Worm (Caenorhabditis elegans) whole organism, young adult: ENCODE data around the gene C05D2.8.

Experiments used
- B0261.1 ChIP-seq: sonication (generic microtip); optimal IDR thresholded peaks from 2 replicates; lab custom pipeline; 2016; ENCODE audit warnings: mild to moderate bottlenecking, missing genetic modification characterization, moderate library complexity, missing compliant biosample characterization
- C17E4.6 ChIP-seq: fragments of 200-800 bp; sonication (Bioruptor generic); IDR thresholded peaks from 2 replicates; pipeline ENCODE4 v1.3.6; 2022; ENCODE audit warnings: missing genetic modification reagents, missing genetic modification characterization, missing compliant biosample characterization
- Y79H2A.3 ChIP-seq: fragments of 200-800 bp; sonication (Bioruptor generic); conservative IDR thresholded peaks from 2 replicates; pipeline ENCODE4 v1.3.6; 2022; ENCODE audit warnings: missing genetic modification reagents, missing genetic modification characterization, missing compliant biosample characterization
- lsl-1 ChIP-seq: fragments of 200-800 bp; sonication (Bioruptor generic); optimal IDR thresholded peaks from 2 replicates; lab custom pipeline; 2018; ENCODE audit warnings: mild to moderate bottlenecking, missing genetic modification characterization, moderate library complexity, missing compliant biosample characterization

- TF ChIP-seq lsl-1 (no peak), B0261.1 (tag; lab: Kevin White, UChicago) (no peak), Y79H2A.3 (GFP tag; lab: Robert Waterston, UW) (no peak), C17E4.6 (GFP tag; lab: Robert Waterston, UW) (no peak)
Measured at ce11 chrIII:5603439-5603986, 6.6 kb downstream of the C05D2.8 start, which contains the start of gene madf-11.
